Worm (Caenorhabditis elegans) whole organism, L1 larva: ENCODE results near the gene R12A1.3.

Experiments
- C04F5.9 ChIP-seq: sonication (generic microtip); optimal IDR thresholded peaks from 2 replicates; lab custom pipeline; 2016; ENCODE audit warnings: missing genetic modification characterization, missing compliant biosample characterization
- C34B4.2 ChIP-seq: sonication (generic microtip); optimal IDR thresholded peaks from 2 replicates; lab custom pipeline; 2017; ENCODE audit warnings: mild to moderate bottlenecking, missing genetic modification characterization, missing compliant biosample characterization
- F16B12.6 ChIP-seq: fragments of 150-350 bp; optimal IDR thresholded peaks from 2 replicates; lab custom pipeline; 2014; ENCODE audit warnings: missing biosample characterization, missing genetic modification characterization
- alr-1 ChIP-seq: fragments of 200-800 bp; sonication (Bioruptor generic); optimal IDR thresholded peaks from 2 replicates; lab custom pipeline; 2018; ENCODE audit warnings: borderline replicate concordance, mild to moderate bottlenecking, missing genetic modification characterization, missing compliant biosample characterization
- ceh-8 ChIP-seq: fragments of 200-800 bp; sonication (Bioruptor generic); optimal IDR thresholded peaks from 2 replicates; lab custom pipeline; 2018; ENCODE audit warnings: mild to moderate bottlenecking, missing genetic modification characterization, moderate library complexity, missing compliant biosample characterization
- ceh-90 ChIP-seq: sonication (generic microtip); optimal IDR thresholded peaks from 2 replicates; lab custom pipeline; 2016; ENCODE audit warnings: missing genetic modification characterization, missing compliant biosample characterization
- dpl-1 ChIP-seq, 3 experiments: fragments of 150-350 bp in 2 of 3; sonication (generic microtip) in 1 of 3; optimal IDR thresholded peaks; 2 replicates each; lab custom pipeline; 2014 to 2017; ENCODE audit warnings: missing biosample characterization in 3 of 3, missing genetic modification characterization in 3 of 3, missing genetic modification reagents in 3 of 3
- efl-3 ChIP-seq: fragments of 200-800 bp; sonication (Bioruptor generic); optimal IDR thresholded peaks from 2 replicates; lab custom pipeline; 2018; ENCODE audit warnings: mild to moderate bottlenecking, missing genetic modification characterization, missing compliant biosample characterization
- egl-13 ChIP-seq: sonication (generic microtip); optimal IDR thresholded peaks from 2 replicates; lab custom pipeline; 2016; ENCODE audit warnings: missing genotype, missing genetic modification reagents, missing genetic modification characterization, missing compliant biosample characterization
- egl-27 ChIP-seq, 2 experiments: fragments of 150-350 bp in 1 of 2; sonication (generic microtip); optimal IDR thresholded peaks; 3 replicates each; lab custom pipeline; 2017 to 2018; ENCODE audit warnings: missing biosample characterization in 2 of 2, missing genetic modification characterization in 2 of 2, missing genetic modification reagents in 2 of 2
- elt-2 ChIP-seq: sonication (generic microtip); optimal IDR thresholded peaks from 2 replicates; lab custom pipeline; 2016; ENCODE audit warnings: missing genetic modification characterization, mild to moderate bottlenecking, inconsistent platforms, missing compliant biosample characterization, missing genetic modification reagents
- elt-3 ChIP-seq, 6 experiments: fragments of 150-350 bp in 1 of 6; sonication (generic microtip); optimal IDR thresholded peaks; 2 replicates each; lab custom pipeline; 2017 to 2018; ENCODE audit warnings: missing biosample characterization in 6 of 6, missing genetic modification characterization in 6 of 6, inconsistent platforms in 1 of 6
- ets-5 ChIP-seq: fragments of 200-800 bp; sonication (Bioruptor generic); IDR thresholded peaks from 2 replicates; pipeline ENCODE4 v1.3.6; 2022; ENCODE audit warnings: missing genetic modification characterization, missing compliant biosample characterization
- fkh-10 ChIP-seq: sonication (generic microtip); optimal IDR thresholded peaks from 2 replicates; lab custom pipeline; 2017; ENCODE audit warnings: missing biosample characterization, missing genetic modification reagents, missing genetic modification characterization
- fos-1 ChIP-seq: fragments of 150-350 bp; optimal IDR thresholded peaks from 2 replicates; lab custom pipeline; 2014; ENCODE audit warnings: missing biosample characterization, missing genetic modification characterization
- grh-1 ChIP-seq: fragments of 200-800 bp; sonication (Bioruptor generic); IDR thresholded peaks from 2 replicates; pipeline ENCODE4 v1.3.6; 2022; ENCODE audit warnings: missing genetic modification reagents, missing genetic modification characterization, missing compliant biosample characterization
- hlh-17 ChIP-seq: fragments of 200-800 bp; sonication (Bioruptor generic); optimal IDR thresholded peaks from 2 replicates; lab custom pipeline; 2018; ENCODE audit warnings: missing genetic modification characterization, mild to moderate bottlenecking, missing compliant biosample characterization, moderate library complexity, borderline replicate concordance
- hlh-4 ChIP-seq: sonication (generic microtip); optimal IDR thresholded peaks from 2 replicates; lab custom pipeline; 2016; ENCODE audit warnings: mild to moderate bottlenecking, missing genetic modification characterization, missing compliant biosample characterization
- hpl-2 ChIP-seq: fragments of 150-350 bp; optimal IDR thresholded peaks from 2 replicates; lab custom pipeline; 2014; ENCODE audit warnings: missing biosample characterization, missing genetic modification reagents, missing genetic modification characterization
- irx-1 ChIP-seq: sonication (generic microtip); optimal IDR thresholded peaks from 2 replicates; lab custom pipeline; 2016; ENCODE audit warnings: missing genetic modification characterization, missing compliant biosample characterization
- isw-1 ChIP-seq: fragments of 200-800 bp; sonication (Bioruptor generic); IDR thresholded peaks from 2 replicates; pipeline ENCODE4 v1.3.6; 2022; ENCODE audit warnings: missing genetic modification characterization, missing compliant biosample characterization
- jun-1 ChIP-seq: fragments of 150-350 bp; optimal IDR thresholded peaks from 2 replicates; lab custom pipeline; 2014; ENCODE audit warnings: missing biosample characterization, missing genetic modification reagents, missing genetic modification characterization
- lin-15B ChIP-seq: fragments of 150-350 bp; sonication (generic microtip); optimal IDR thresholded peaks from 3 replicates; lab custom pipeline; 2014; ENCODE audit warnings: missing biosample characterization, missing genetic modification characterization
- mab-9 ChIP-seq: fragments of 200-800 bp; sonication (Bioruptor generic); IDR thresholded peaks from 2 replicates; pipeline ENCODE4 v1.3.6; 2022; ENCODE audit warnings: missing genetic modification reagents, missing genetic modification characterization, missing compliant biosample characterization
- mdl-1 ChIP-seq, 2 experiments: fragments of 150-350 bp; optimal IDR thresholded peaks; 2 replicates each; lab custom pipeline; 2014 to 2017; ENCODE audit warnings: missing biosample characterization in 2 of 2, missing genetic modification characterization in 2 of 2, inconsistent platforms in 1 of 2
- nhr-11 ChIP-seq: fragments of 150-350 bp; optimal IDR thresholded peaks from 2 replicates; lab custom pipeline; 2014; ENCODE audit warnings: missing biosample characterization, missing genetic modification characterization
- nhr-12 ChIP-seq: sonication (generic microtip); optimal IDR thresholded peaks from 2 replicates; lab custom pipeline; 2017; ENCODE audit warnings: missing biosample characterization, missing genetic modification characterization
- nhr-20 ChIP-seq: sonication (generic microtip); optimal IDR thresholded peaks from 2 replicates; lab custom pipeline; 2016; ENCODE audit warnings: mild to moderate bottlenecking, missing genetic modification characterization, missing compliant biosample characterization
- nhr-237 ChIP-seq: fragments of 150-350 bp; optimal IDR thresholded peaks from 2 replicates; lab custom pipeline; 2014; ENCODE audit warnings: missing biosample characterization, missing genetic modification characterization
- nhr-28 ChIP-seq: fragments of 150-350 bp; optimal IDR thresholded peaks from 2 replicates; lab custom pipeline; 2014; ENCODE audit warnings: missing biosample characterization, missing genetic modification characterization
- nhr-47 ChIP-seq: sonication (generic microtip); optimal IDR thresholded peaks from 2 replicates; lab custom pipeline; 2016; ENCODE audit warnings: mild to moderate bottlenecking, missing genetic modification characterization, moderate library complexity, missing compliant biosample characterization
- nhr-76 ChIP-seq: sonication (generic microtip); optimal IDR thresholded peaks from 2 replicates; lab custom pipeline; 2017; ENCODE audit warnings: missing biosample characterization, missing genetic modification characterization
- nhr-84 ChIP-seq: sonication (generic microtip); optimal IDR thresholded peaks from 2 replicates; lab custom pipeline; 2017; ENCODE audit warnings: missing biosample characterization, missing genetic modification characterization
- nhr-85 ChIP-seq: sonication (generic microtip); peaks from one replicate; lab custom pipeline; 2016; ENCODE audit warnings: missing genetic modification characterization, inconsistent platforms, missing compliant biosample characterization
- nhr-90 ChIP-seq: sonication (generic microtip); optimal IDR thresholded peaks from 2 replicates; lab custom pipeline; 2016; ENCODE audit warnings: mild to moderate bottlenecking, missing genetic modification characterization, missing compliant biosample characterization; ENCODE audit not compliant: poor library complexity
- pqm-1 ChIP-seq: sonication (generic microtip); optimal IDR thresholded peaks from 3 replicates; lab custom pipeline; 2017; ENCODE audit warnings: missing biosample characterization, missing genetic modification characterization
- rnt-1 ChIP-seq: sonication (generic microtip); optimal IDR thresholded peaks from 2 replicates; lab custom pipeline; 2016; ENCODE audit warnings: mild to moderate bottlenecking, missing genetic modification characterization, moderate library complexity, missing compliant biosample characterization
- skn-1 ChIP-seq: fragments of 150-350 bp; optimal IDR thresholded peaks from 2 replicates; lab custom pipeline; 2014; ENCODE audit warnings: missing biosample characterization, missing genetic modification characterization
- snpc-4 ChIP-seq: fragments of 150-350 bp; optimal IDR thresholded peaks from 2 replicates; lab custom pipeline; 2014; ENCODE audit warnings: missing biosample characterization, missing genetic modification characterization
- snu-23 ChIP-seq: sonication (generic microtip); optimal IDR thresholded peaks from 2 replicates; lab custom pipeline; 2016; ENCODE audit warnings: missing genetic modification characterization, missing compliant biosample characterization
- sup-37 ChIP-seq: fragments of 200-800 bp; sonication (Bioruptor generic); optimal IDR thresholded peaks from 2 replicates; lab custom pipeline; 2018; ENCODE audit warnings: mild to moderate bottlenecking, missing genetic modification characterization, missing compliant biosample characterization
- tbx-2 ChIP-seq: sonication (generic microtip); optimal IDR thresholded peaks from 2 replicates; lab custom pipeline; 2016; ENCODE audit warnings: missing genetic modification characterization, missing compliant biosample characterization
- unc-130 ChIP-seq: fragments of 150-350 bp; optimal IDR thresholded peaks from 2 replicates; lab custom pipeline; 2017; ENCODE audit warnings: missing biosample characterization, missing genetic modification characterization, inconsistent platforms
- unc-30 ChIP-seq: sonication (generic microtip); optimal IDR thresholded peaks from 2 replicates; lab custom pipeline; 2017; ENCODE audit warnings: missing biosample characterization, missing genetic modification characterization
- unc-86 ChIP-seq: sonication (generic microtip); optimal IDR thresholded peaks from 2 replicates; lab custom pipeline; 2016; ENCODE audit warnings: missing genetic modification characterization, missing compliant biosample characterization
- unc-98 ChIP-seq: fragments of 200-800 bp; sonication (Bioruptor generic); IDR thresholded peaks from 2 replicates; pipeline ENCODE4 v1.3.6; 2022; ENCODE audit warnings: missing genetic modification characterization, missing compliant biosample characterization
- zag-1 ChIP-seq: fragments of 150-350 bp; optimal IDR thresholded peaks from 2 replicates; lab custom pipeline; 2014; ENCODE audit warnings: missing biosample characterization, missing genetic modification characterization
- zip-4 ChIP-seq: fragments of 200-800 bp; sonication (Bioruptor generic); optimal IDR thresholded peaks from 2 replicates; lab custom pipeline; 2018; ENCODE audit warnings: mild to moderate bottlenecking, missing genetic modification characterization, moderate library complexity, missing compliant biosample characterization
- ztf-4 ChIP-seq: fragments of 150-350 bp; optimal IDR thresholded peaks from 2 replicates; lab custom pipeline; 2014; ENCODE audit warnings: missing biosample characterization, missing genetic modification characterization

R12A1.3 gene

ce11 chrV:1471977-1472376 lies 46.4 kb upstream of the R12A1.3 start:
- TF ChIP-seq zip-4 (GFP tag; lab: Kevin White, UChicago) = peak; percentile 58
- TF ChIP-seq ztf-4 = no peak
- no peak for TF ChIP-seq nhr-20 (tag; lab: Kevin White, UChicago)
- TF ChIP-seq mdl-1 (tag; optimal IDR thresholded peaks at IDR 0.05; lab: Kevin White, UChicago) = no peak
- no peak for TF ChIP-seq egl-13
- TF ChIP-seq skn-1 = peak; percentile 10

ce11 chrV:1471078-1471969 lies 45.7 kb upstream of the R12A1.3 start:
- peak; percentile 42 for TF ChIP-seq egl-13
- peak; percentile 83 for TF ChIP-seq nhr-85 (tag; lab: Kevin White, UChicago)
- TF ChIP-seq fos-1 = no peak
- TF ChIP-seq nhr-84 (tag; lab: Kevin White, UChicago) = no peak
- no peak for TF ChIP-seq mab-9 (GFP tag; lab: Robert Waterston, UW)
- TF ChIP-seq egl-27 (tag; optimal IDR thresholded peaks at IDR 0.05; lab: Kevin White, UChicago) = no peak
- peak; percentile 43 for TF ChIP-seq unc-130 (tag; lab: Kevin White, UChicago)
- TF ChIP-seq nhr-47 = peak; percentile 83
- TF ChIP-seq hlh-4 (tag; lab: Kevin White, UChicago) = no peak
- peak; percentile 79 for TF ChIP-seq snu-23 (GFP tag; lab: Kevin White, UChicago)
- peak; percentile 25 for TF ChIP-seq F16B12.6 (tag; lab: Kevin White, UChicago)
- peak; percentile 22 for TF ChIP-seq zag-1 (tag; lab: Kevin White, UChicago)
- no peak for TF ChIP-seq nhr-11 (tag; lab: Kevin White, UChicago)
- TF ChIP-seq hpl-2 = peak; percentile 51
- TF ChIP-seq nhr-90 (tag; lab: Kevin White, UChicago) = peak; percentile 42
- peak; percentile 86 for TF ChIP-seq lin-15B (tag; lab: Kevin White, UChicago)
- no peak for TF ChIP-seq elt-2 (tag; lab: Kevin White, UChicago)
- no peak for TF ChIP-seq pqm-1 (tag; lab: Kevin White, UChicago)
- TF ChIP-seq elt-3 (tag; optimal IDR thresholded peaks at IDR 0.05; lab: Kevin White, UChicago) = peak in 2 of 6 experiments; percentile 41 to 53
- TF ChIP-seq irx-1 (tag; lab: Kevin White, UChicago) = peak; percentile 30
- no peak for TF ChIP-seq snpc-4 (tag; lab: Kevin White, UChicago)
- no peak for TF ChIP-seq ztf-4
- no peak for TF ChIP-seq unc-98
- TF ChIP-seq nhr-12 (tag; lab: Kevin White, UChicago) = no peak
- TF ChIP-seq alr-1 (tag; lab: Kevin White, UChicago) = no peak
- TF ChIP-seq C34B4.2 (tag; lab: Kevin White, UChicago) = no peak
- TF ChIP-seq unc-86 (tag; lab: Kevin White, UChicago) = peak; percentile 57
- TF ChIP-seq nhr-237 (tag; lab: Kevin White, UChicago) = no peak
- peak; percentile 69 for TF ChIP-seq tbx-2 (tag; lab: Kevin White, UChicago)
- TF ChIP-seq efl-3 = no peak
- TF ChIP-seq nhr-28 (tag; lab: Kevin White, UChicago) = no peak
- no peak for TF ChIP-seq ceh-90 (tag; lab: Kevin White, UChicago)
- TF ChIP-seq dpl-1 (GFP tag; optimal IDR thresholded peaks at IDR 0.05; lab: Kevin White, UChicago) = peak; percentile 89 to 94 (median 91)
- TF ChIP-seq nhr-76 = no peak
- peak; percentile 31 for TF ChIP-seq fkh-10 (GFP tag; lab: Kevin White, UChicago)
- TF ChIP-seq isw-1 (GFP tag; lab: Robert Waterston, UW) = peak; percentile 64
- TF ChIP-seq hlh-17 = no peak
- TF ChIP-seq skn-1 = peak; percentile 85
- peak; percentile 18 for TF ChIP-seq ceh-8
- TF ChIP-seq rnt-1 (tag; lab: Kevin White, UChicago) = peak; percentile 41
- TF ChIP-seq unc-30 = peak; percentile 50
- TF ChIP-seq C04F5.9 = no peak
- TF ChIP-seq ets-5 (GFP tag; lab: Robert Waterston, UW) = no peak
- TF ChIP-seq grh-1 (GFP tag; lab: Robert Waterston, UW) = no peak
- peak; percentile 23 for TF ChIP-seq sup-37
- peak; percentile 46 for TF ChIP-seq jun-1 (tag; lab: Kevin White, UChicago)
